Worm (Caenorhabditis elegans) whole organism, dauer: ENCODE measurements around the gene srj-6.

Experiments used
- unc-62 ChIP-seq: sonication (generic microtip); optimal IDR thresholded peaks from 2 replicates; lab custom pipeline; 2017; ENCODE audit warnings: missing biosample characterization, missing genetic modification reagents, missing genetic modification characterization

srj-6 gene

ce11 chrV:654402-654801, at the start of gene srj-6:
Gene srj-6, minus strand, starts transcription at chrV:654502.
- no peak for TF ChIP-seq unc-62 (GFP tag; lab: Kevin White, UChicago)

DNA sequence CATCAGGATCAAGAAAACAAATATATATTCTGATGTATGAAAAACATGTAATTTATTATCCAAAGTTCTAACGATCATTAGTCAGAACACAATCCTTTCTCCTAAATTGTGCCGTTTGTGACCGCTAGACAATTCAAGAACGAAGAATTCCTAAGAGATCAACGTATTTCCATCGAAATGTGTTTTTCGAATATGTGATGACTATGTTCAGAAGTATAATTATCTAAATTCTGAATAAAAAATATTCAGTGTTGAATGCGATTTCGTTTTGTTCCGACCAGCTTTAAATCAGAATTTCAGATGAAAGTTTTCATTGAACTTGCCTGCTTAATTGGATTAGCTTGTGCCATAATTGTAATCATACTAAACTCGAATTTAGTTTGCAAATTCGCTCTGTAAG, 48.0 kb upstream of the srj-6 start, which contains the start of gene srbc-37:
Gene srbc-37, plus strand, starts transcription at position 301 of the 400 bp plus-strand sequence.
- no peak for TF ChIP-seq unc-62 (GFP tag; lab: Kevin White, UChicago)

DNA sequence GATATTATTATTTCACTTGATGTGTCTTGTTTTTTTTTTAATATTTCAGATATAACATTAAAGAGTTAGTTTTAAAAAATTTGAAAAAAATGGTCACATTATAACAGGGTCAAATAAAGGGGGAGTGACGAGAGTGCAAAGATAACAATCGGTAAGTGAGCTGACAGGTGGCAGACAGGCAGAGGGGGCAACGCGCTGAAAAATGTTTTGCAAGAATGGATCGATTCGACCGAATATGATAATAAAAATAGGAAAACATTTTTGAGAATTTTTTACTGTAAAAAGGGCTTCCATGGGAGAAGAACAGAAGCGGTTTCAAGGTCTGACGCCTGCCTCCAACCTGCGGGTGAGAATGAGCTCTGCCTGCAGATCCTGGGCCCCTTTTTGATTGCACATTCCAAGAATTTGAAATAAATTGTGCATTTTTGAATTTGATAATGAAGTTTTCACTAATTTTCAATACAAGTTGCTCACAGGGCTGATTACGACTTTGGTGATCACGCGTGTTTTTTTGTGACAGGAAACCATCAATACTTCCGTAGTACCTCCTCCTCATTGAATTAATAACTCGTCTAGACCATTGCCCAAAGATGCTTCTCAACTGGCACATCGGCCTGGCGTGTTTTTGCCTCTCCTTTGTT, 45.3 kb upstream of the srj-6 start, which contains the start of the genes ugt-29 and srx-5:
Gene ugt-29, minus strand, starts transcription at position 101 of the 641 bp plus-strand sequence.
Gene srx-5, plus strand, starts transcription at position 591 of the 641 bp plus-strand sequence.
- TF ChIP-seq unc-62 (GFP tag; lab: Kevin White, UChicago) = no peak

DNA sequence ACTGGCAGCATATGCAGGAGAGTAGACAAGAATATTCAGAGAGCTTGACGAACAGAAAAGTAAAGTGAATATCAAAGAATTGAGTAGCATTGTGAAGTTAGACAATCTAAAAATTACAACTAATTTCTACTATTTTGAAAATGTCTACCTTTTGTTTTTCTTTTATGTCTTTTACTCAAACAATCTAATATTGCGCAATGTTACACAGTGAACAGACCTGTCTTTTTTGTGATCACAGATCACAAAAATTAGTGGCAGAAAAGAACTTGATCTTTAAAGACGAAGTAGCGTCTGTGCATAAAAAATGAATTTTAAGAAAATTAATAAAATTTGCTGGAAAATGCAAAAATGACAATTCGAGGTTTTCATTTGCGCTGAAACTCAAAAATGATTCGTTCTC, 44.7 kb upstream of the srj-6 start:
- TF ChIP-seq unc-62 (GFP tag; lab: Kevin White, UChicago) = no peak

DNA sequence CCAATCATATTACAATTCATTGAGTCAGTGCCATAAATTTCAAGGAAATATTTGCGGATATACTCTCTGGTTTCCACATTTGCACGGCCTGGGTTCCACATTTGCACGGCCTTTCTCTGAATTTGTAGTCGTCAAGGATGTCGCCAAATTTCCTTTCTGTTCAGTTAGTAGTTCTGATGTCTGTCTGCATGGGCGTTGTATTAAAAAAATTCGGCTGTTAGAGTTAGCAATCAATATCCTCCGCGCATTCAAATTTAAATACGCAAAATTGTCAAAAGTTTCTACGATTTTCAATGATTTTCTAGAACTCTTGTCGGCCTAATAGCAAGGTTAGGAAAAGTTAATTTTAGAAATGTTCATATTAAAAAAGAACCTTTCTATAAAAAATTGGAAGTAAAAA, 41.6 kb upstream of the srj-6 start, which contains the start of gene srj-52:
Gene srj-52, minus strand, starts transcription at position 101 of the 400 bp plus-strand sequence.
- TF ChIP-seq unc-62 (GFP tag; lab: Kevin White, UChicago) = no peak

DNA sequence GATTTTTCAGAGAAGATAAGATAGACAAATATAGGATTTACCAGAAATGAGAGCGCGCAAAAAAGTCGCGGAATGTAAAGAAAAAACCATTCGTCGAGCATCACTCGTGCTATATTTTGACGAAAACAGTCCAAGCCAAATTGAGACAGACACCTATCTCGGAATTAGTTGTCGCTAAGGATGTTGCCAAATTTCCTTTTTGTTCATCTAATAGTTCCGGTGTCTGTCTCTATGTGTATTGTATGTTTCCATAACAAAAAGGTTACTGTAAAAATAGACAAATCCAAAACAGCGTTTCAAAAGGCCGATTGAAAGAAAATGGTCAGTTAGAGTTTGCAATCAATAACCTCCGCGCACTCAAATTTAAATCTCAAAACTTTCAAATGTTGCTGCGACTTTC, 40.3 kb upstream of the srj-6 start, which contains the start of gene srj-53:
Gene srj-53, minus strand, starts transcription at position 101 of the 400 bp plus-strand sequence.
- TF ChIP-seq unc-62 (GFP tag; lab: Kevin White, UChicago) = no peak

ce11 chrV:692720-693422, 38.6 kb upstream of the srj-6 start, which contains the start of gene srx-4:
Gene srx-4, minus strand, starts transcription at chrV:692770.
- no peak for TF ChIP-seq unc-62 (GFP tag; lab: Kevin White, UChicago)

- no peak for TF ChIP-seq unc-62 (GFP tag; lab: Kevin White, UChicago)
Measured at ce11 chrV:689538-689937, 35.2 kb upstream of the srj-6 start.

ce11 chrV:687384-687783, 33.1 kb upstream of the srj-6 start, which contains the start of gene H25P19.1:
Gene H25P19.1, plus strand, starts transcription at chrV:687684.
- no peak for TF ChIP-seq unc-62 (GFP tag; lab: Kevin White, UChicago)

DNA sequence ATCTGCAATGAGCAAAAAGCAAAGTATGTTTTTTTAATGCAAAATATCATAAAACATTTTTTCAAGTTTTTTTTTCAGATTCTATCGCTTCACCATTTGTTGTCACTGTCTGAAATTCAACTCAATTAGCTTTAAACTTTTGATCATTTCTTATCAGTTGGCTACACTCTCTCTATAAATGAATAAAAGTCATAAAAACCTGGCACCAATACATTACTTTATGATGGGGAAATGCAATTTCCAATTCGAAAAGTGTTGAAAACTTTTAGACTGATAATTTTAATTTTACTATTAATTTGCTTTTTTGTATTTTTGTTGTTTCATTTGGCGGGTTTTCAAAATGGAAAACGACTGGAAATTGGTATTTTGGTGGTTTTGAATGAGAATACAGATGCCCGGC, 29.6 kb upstream of the srj-6 start, which contains the start of gene F31F4.1:
Gene F31F4.1, plus strand, starts transcription at position 203 of the 400 bp plus-strand sequence.
- TF ChIP-seq unc-62 (GFP tag; lab: Kevin White, UChicago) = no peak

DNA sequence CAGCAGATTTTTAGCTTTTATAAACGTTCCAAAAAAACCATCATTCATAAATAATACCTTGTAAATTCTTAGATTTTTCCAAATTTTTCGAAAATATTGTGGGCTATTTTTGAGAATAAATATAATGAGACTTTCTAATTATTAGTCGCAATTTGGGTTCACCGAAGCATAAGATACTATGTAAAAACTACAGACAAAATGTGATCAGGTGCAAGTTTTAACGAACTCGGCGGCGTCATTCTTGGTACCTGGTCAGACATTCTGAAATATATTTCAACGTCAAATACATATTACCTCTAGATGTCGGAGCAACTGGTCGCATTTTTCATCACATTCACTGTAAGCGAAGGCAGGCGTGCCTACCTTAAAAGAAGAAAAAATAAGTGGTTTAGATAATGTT, 27.7 kb upstream of the srj-6 start, which contains the start of gene srx-23:
Gene srx-23, plus strand, starts transcription at position 301 of the 400 bp plus-strand sequence.
- TF ChIP-seq unc-62 (GFP tag; lab: Kevin White, UChicago) = no peak

DNA sequence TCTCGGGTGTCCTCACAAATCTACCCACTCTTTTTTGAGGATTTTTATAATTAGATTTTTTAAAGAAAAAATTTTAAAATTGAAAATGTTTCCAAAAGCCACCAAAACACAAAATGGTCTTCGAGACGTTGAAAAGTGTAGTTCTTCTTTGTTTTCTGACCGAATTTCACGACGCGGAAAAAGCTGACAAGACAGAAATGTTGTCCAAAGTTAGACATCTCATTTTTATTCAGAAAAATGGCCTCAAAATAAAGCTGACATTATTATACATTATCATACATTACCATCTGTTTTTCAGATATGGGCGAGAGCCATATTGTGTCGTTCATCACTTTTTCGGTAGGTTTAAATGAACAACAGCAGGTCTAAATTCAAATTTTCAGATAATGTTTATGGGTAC, 25.4 kb upstream of the srj-6 start, which contains the start of gene srx-22:
Gene srx-22, plus strand, starts transcription at position 301 of the 400 bp plus-strand sequence.
- TF ChIP-seq unc-62 (GFP tag; lab: Kevin White, UChicago) = no peak

DNA sequence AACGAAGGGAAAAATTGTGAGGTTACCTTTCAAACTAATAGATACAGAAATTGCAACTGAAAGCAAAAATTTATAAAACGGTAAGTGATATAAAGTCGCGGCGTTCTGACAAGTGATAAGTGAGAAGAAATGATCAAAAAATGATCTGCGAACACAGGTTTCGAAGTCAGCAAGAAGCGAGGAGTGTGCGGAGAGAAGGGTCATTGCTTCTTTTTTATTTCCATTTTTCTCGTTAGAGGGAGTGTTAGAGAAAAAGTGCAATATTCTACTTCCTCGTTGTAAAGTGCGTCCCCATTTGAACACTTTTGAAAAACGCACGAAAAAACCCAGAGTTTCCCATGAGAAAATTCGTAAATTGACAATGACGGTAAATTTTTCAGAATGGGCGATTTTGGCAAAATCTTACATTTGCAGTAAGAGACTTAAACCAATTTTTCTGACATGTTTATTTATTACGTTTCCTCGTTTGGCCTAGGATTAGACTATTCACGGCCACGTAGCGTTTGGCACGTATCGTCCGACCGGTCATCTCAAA, 22.3 kb upstream of the srj-6 start, which contains the start of the genes fbxa-72 and srx-21:
Gene fbxa-72, minus strand, starts transcription at position 204 of the 535 bp plus-strand sequence.
Gene srx-21, plus strand, starts transcription at position 485 of the 535 bp plus-strand sequence.
- no peak for TF ChIP-seq unc-62 (GFP tag; lab: Kevin White, UChicago)

DNA sequence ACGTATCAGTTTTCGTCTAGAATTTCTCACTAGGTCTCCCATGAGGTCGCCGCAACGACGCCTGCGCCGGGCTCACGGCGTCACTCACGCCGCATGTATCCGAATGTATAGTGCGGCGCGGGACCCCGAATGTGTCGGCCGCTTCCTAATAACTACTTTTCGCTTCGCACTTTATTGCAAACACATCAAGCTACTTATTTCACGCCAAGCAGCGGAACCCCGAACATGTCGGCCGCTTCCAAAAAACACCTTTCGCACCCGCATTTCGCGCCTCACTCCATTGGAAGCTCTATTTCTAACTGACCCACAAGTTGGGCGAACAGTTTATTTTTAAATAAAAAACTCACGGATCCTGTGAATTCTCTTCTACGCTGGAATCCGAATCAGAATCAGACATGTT, 21.8 kb upstream of the srj-6 start:
- no peak for TF ChIP-seq unc-62 (GFP tag; lab: Kevin White, UChicago)

- TF ChIP-seq unc-62 (GFP tag; lab: Kevin White, UChicago) = no peak
Measured at ce11 chrV:674213-674612, 19.9 kb upstream of the srj-6 start, which contains the start of gene sru-25. Gene sru-25, minus strand, starts transcription at chrV:674313.
